Fruit fly (Drosophila melanogaster) whole organism, adult: ENCODE results near the gene CG32440.

ENCODE experiments used
- Hr96 ChIP-seq: fragments of 200-800 bp; sonication (Bioruptor generic); optimal IDR thresholded peaks from 2 replicates; lab custom pipeline; 2016; ENCODE audit warnings: missing biosample characterization, missing genetic modification characterization
- kay ChIP-seq: fragments of 200-800 bp; sonication (Bioruptor generic); peaks from one replicate; lab custom pipeline; 2016; ENCODE audit warnings: missing biosample characterization, missing genetic modification characterization, borderline replicate concordance
- pad ChIP-seq: fragments of 200-800 bp; sonication (Bioruptor generic); optimal IDR thresholded peaks from 3 replicates; lab custom pipeline; 2017; ENCODE audit warnings: missing biosample characterization, missing genetic modification characterization, mild to moderate bottlenecking, moderate library complexity, missing genetic modification reagents

dm6 chr3L:21363926-21364537 is 4.1 kb downstream of the CG32440 start:
- TF ChIP-seq pad (peak; percentile 39), kay (GFP tag; lab: Kevin White, UChicago) (peak; percentile 75), Hr96 (no peak)
